Worm (Caenorhabditis elegans) whole organism, L1 larva: Measurements from ENCODE around the gene srz-1.
A peak's percentile ranks its signal among the peaks of the same experiment; 100 is the strongest.

Source experiments
- C16A3.4 ChIP-seq: fragments of 150-350 bp; optimal IDR thresholded peaks from 2 replicates; lab custom pipeline; 2014; ENCODE audit warnings: missing biosample characterization, missing genetic modification characterization
- F16B12.6 ChIP-seq: fragments of 150-350 bp; optimal IDR thresholded peaks from 2 replicates; lab custom pipeline; 2014; ENCODE audit warnings: missing biosample characterization, missing genetic modification characterization
- Y116A8C.19 ChIP-seq: sonication (generic microtip); optimal IDR thresholded peaks from 2 replicates; lab custom pipeline; 2016; ENCODE audit warnings: missing compliant biosample characterization, missing genetic modification characterization, borderline replicate concordance
- alr-1 ChIP-seq: fragments of 200-800 bp; sonication (Bioruptor generic); optimal IDR thresholded peaks from 2 replicates; lab custom pipeline; 2018; ENCODE audit warnings: borderline replicate concordance, mild to moderate bottlenecking, missing genetic modification characterization, missing compliant biosample characterization
- ceh-88 ChIP-seq: fragments of 200-800 bp; sonication (Bioruptor generic); IDR thresholded peaks from 2 replicates; pipeline ENCODE4 v1.3.6; 2022; ENCODE audit warnings: missing genetic modification characterization, missing compliant biosample characterization
- ceh-90 ChIP-seq: sonication (generic microtip); optimal IDR thresholded peaks from 2 replicates; lab custom pipeline; 2016; ENCODE audit warnings: missing genetic modification characterization, missing compliant biosample characterization
- dpl-1 ChIP-seq, 3 experiments: fragments of 150-350 bp in 2 of 3; sonication (generic microtip) in 1 of 3; optimal IDR thresholded peaks; 2 replicates each; lab custom pipeline; 2014 to 2017; ENCODE audit warnings: missing biosample characterization in 3 of 3, missing genetic modification characterization in 3 of 3, missing genetic modification reagents in 3 of 3
- dsc-1 ChIP-seq: sonication (generic microtip); optimal IDR thresholded peaks from 2 replicates; lab custom pipeline; 2016; ENCODE audit warnings: mild to moderate bottlenecking, missing genetic modification characterization, missing compliant biosample characterization
- egl-13 ChIP-seq: sonication (generic microtip); optimal IDR thresholded peaks from 2 replicates; lab custom pipeline; 2016; ENCODE audit warnings: missing genotype, missing genetic modification reagents, missing genetic modification characterization, missing compliant biosample characterization
- egl-27 ChIP-seq, 2 experiments: fragments of 150-350 bp in 1 of 2; sonication (generic microtip); optimal IDR thresholded peaks; 3 replicates each; lab custom pipeline; 2017 to 2018; ENCODE audit warnings: missing biosample characterization in 2 of 2, missing genetic modification characterization in 2 of 2, missing genetic modification reagents in 2 of 2
- elt-2 ChIP-seq: sonication (generic microtip); optimal IDR thresholded peaks from 2 replicates; lab custom pipeline; 2016; ENCODE audit warnings: missing genetic modification characterization, mild to moderate bottlenecking, inconsistent platforms, missing compliant biosample characterization, missing genetic modification reagents
- ets-5 ChIP-seq: fragments of 200-800 bp; sonication (Bioruptor generic); IDR thresholded peaks from 2 replicates; pipeline ENCODE4 v1.3.6; 2022; ENCODE audit warnings: missing genetic modification characterization, missing compliant biosample characterization
- fkh-8 ChIP-seq: sonication (generic microtip); optimal IDR thresholded peaks from 2 replicates; lab custom pipeline; 2016; ENCODE audit warnings: mild to moderate bottlenecking, missing genetic modification characterization, missing compliant biosample characterization
- grh-1 ChIP-seq: fragments of 200-800 bp; sonication (Bioruptor generic); IDR thresholded peaks from 2 replicates; pipeline ENCODE4 v1.3.6; 2022; ENCODE audit warnings: missing genetic modification reagents, missing genetic modification characterization, missing compliant biosample characterization
- hlh-4 ChIP-seq: sonication (generic microtip); optimal IDR thresholded peaks from 2 replicates; lab custom pipeline; 2016; ENCODE audit warnings: mild to moderate bottlenecking, missing genetic modification characterization, missing compliant biosample characterization
- hpl-2 ChIP-seq: fragments of 150-350 bp; optimal IDR thresholded peaks from 2 replicates; lab custom pipeline; 2014; ENCODE audit warnings: missing biosample characterization, missing genetic modification reagents, missing genetic modification characterization
- jun-1 ChIP-seq: fragments of 150-350 bp; optimal IDR thresholded peaks from 2 replicates; lab custom pipeline; 2014; ENCODE audit warnings: missing biosample characterization, missing genetic modification reagents, missing genetic modification characterization
- lin-13 ChIP-seq: fragments of 150-350 bp; optimal IDR thresholded peaks from 2 replicates; lab custom pipeline; 2014; ENCODE audit warnings: missing biosample characterization, missing genetic modification reagents, missing genetic modification characterization
- lin-15B ChIP-seq: fragments of 150-350 bp; sonication (generic microtip); optimal IDR thresholded peaks from 3 replicates; lab custom pipeline; 2014; ENCODE audit warnings: missing biosample characterization, missing genetic modification characterization
- lir-3 ChIP-seq: sonication (generic microtip); optimal IDR thresholded peaks from 2 replicates; lab custom pipeline; 2016; ENCODE audit warnings: mild to moderate bottlenecking, missing genetic modification characterization, moderate library complexity, missing compliant biosample characterization; ENCODE audit not compliant: poor library complexity
- mab-9 ChIP-seq: fragments of 200-800 bp; sonication (Bioruptor generic); IDR thresholded peaks from 2 replicates; pipeline ENCODE4 v1.3.6; 2022; ENCODE audit warnings: missing genetic modification reagents, missing genetic modification characterization, missing compliant biosample characterization
- mdl-1 ChIP-seq, 2 experiments: fragments of 150-350 bp; optimal IDR thresholded peaks; 2 replicates each; lab custom pipeline; 2014 to 2017; ENCODE audit warnings: missing biosample characterization in 2 of 2, missing genetic modification characterization in 2 of 2, inconsistent platforms in 1 of 2
- mep-1 ChIP-seq: fragments of 150-350 bp; optimal IDR thresholded peaks from 2 replicates; lab custom pipeline; 2014; ENCODE audit warnings: missing biosample characterization, missing genetic modification characterization
- nhr-19 ChIP-seq: fragments of 200-800 bp; sonication (Bioruptor generic); conservative IDR thresholded peaks from 2 replicates; pipeline ENCODE4 v1.3.6; 2022; ENCODE audit warnings: missing genetic modification characterization, missing compliant biosample characterization
- nhr-20 ChIP-seq: sonication (generic microtip); optimal IDR thresholded peaks from 2 replicates; lab custom pipeline; 2016; ENCODE audit warnings: mild to moderate bottlenecking, missing genetic modification characterization, missing compliant biosample characterization
- nhr-237 ChIP-seq: fragments of 150-350 bp; optimal IDR thresholded peaks from 2 replicates; lab custom pipeline; 2014; ENCODE audit warnings: missing biosample characterization, missing genetic modification characterization
- nhr-28 ChIP-seq: fragments of 150-350 bp; optimal IDR thresholded peaks from 2 replicates; lab custom pipeline; 2014; ENCODE audit warnings: missing biosample characterization, missing genetic modification characterization
- nhr-71 ChIP-seq: sonication (generic microtip); optimal IDR thresholded peaks from 2 replicates; lab custom pipeline; 2016; ENCODE audit warnings: mild to moderate bottlenecking, missing genetic modification characterization, moderate library complexity, missing compliant biosample characterization
- nhr-76 ChIP-seq: sonication (generic microtip); optimal IDR thresholded peaks from 2 replicates; lab custom pipeline; 2017; ENCODE audit warnings: missing biosample characterization, missing genetic modification characterization
- nhr-77 ChIP-seq: fragments of 150-350 bp; optimal IDR thresholded peaks from 2 replicates; lab custom pipeline; 2014; ENCODE audit warnings: missing biosample characterization, missing genetic modification characterization
- pag-3 ChIP-seq: sonication (generic microtip); optimal IDR thresholded peaks from 2 replicates; lab custom pipeline; 2017; ENCODE audit warnings: missing genetic modification characterization, mild to moderate bottlenecking, missing compliant biosample characterization, antibody characterized with exemption, borderline replicate concordance; ENCODE audit not compliant: insufficient read depth
- skn-1 ChIP-seq: fragments of 150-350 bp; optimal IDR thresholded peaks from 2 replicates; lab custom pipeline; 2014; ENCODE audit warnings: missing biosample characterization, missing genetic modification characterization
- snu-23 ChIP-seq: sonication (generic microtip); optimal IDR thresholded peaks from 2 replicates; lab custom pipeline; 2016; ENCODE audit warnings: missing genetic modification characterization, missing compliant biosample characterization
- sox-4 ChIP-seq: sonication (generic microtip); optimal IDR thresholded peaks from 2 replicates; lab custom pipeline; 2016; ENCODE audit warnings: missing genetic modification characterization, missing compliant biosample characterization
- sup-37 ChIP-seq: fragments of 200-800 bp; sonication (Bioruptor generic); optimal IDR thresholded peaks from 2 replicates; lab custom pipeline; 2018; ENCODE audit warnings: mild to moderate bottlenecking, missing genetic modification characterization, missing compliant biosample characterization
- tbx-2 ChIP-seq: sonication (generic microtip); optimal IDR thresholded peaks from 2 replicates; lab custom pipeline; 2016; ENCODE audit warnings: missing genetic modification characterization, missing compliant biosample characterization
- tlp-1 ChIP-seq: fragments of 150-350 bp; optimal IDR thresholded peaks from 2 replicates; lab custom pipeline; 2014; ENCODE audit warnings: missing biosample characterization, missing genetic modification characterization
- unc-30 ChIP-seq: sonication (generic microtip); optimal IDR thresholded peaks from 2 replicates; lab custom pipeline; 2017; ENCODE audit warnings: missing biosample characterization, missing genetic modification characterization
- zag-1 ChIP-seq: fragments of 150-350 bp; optimal IDR thresholded peaks from 2 replicates; lab custom pipeline; 2014; ENCODE audit warnings: missing biosample characterization, missing genetic modification characterization
- ztf-11 ChIP-seq, 2 experiments: sonication (generic microtip); optimal IDR thresholded peaks; 2 replicates each; lab custom pipeline; 2016 to 2017; ENCODE audit warnings: missing genetic modification characterization in 2 of 2, missing biosample characterization in 1 of 2, missing compliant biosample characterization in 1 of 2

The srz-1 gene

ce11 chrV:16675553-16675952, at the start of gene srz-1:
Gene srz-1 (plus strand): TSS chrV:16675853.
- TF ChIP-seq egl-27 (tag; optimal IDR thresholded peaks at IDR 0.05; lab: Kevin White, UChicago): no peak
- no peak for TF ChIP-seq unc-30 (tag; lab: Kevin White, UChicago)
- TF ChIP-seq nhr-237 (tag; lab: Kevin White, UChicago): no peak
- TF ChIP-seq jun-1 (tag; lab: Kevin White, UChicago): no peak
- no peak for TF ChIP-seq alr-1 (tag; lab: Kevin White, UChicago)
- no peak for TF ChIP-seq ceh-88 (GFP tag; lab: Robert Waterston, UW)
- no peak for TF ChIP-seq ceh-90 (tag; lab: Kevin White, UChicago)
- TF ChIP-seq sup-37 (GFP tag; lab: Kevin White, UChicago): no peak
- TF ChIP-seq sox-4 (tag; lab: Kevin White, UChicago): no peak

ce11 chrV:16627962-16628361, 47.7 kb upstream of the srz-1 start, which contains the start of gene oac-53:
Gene oac-53 (minus strand): TSS chrV:16627970.
- TF ChIP-seq elt-2 (peak; percentile 77), nhr-20 (tag; lab: Kevin White, UChicago) (no peak), tlp-1 (tag; lab: Kevin White, UChicago) (peak; percentile 3)

ce11 chrV:16628991-16629390, 46.7 kb upstream of the srz-1 start, which contains the start of gene W06G6.2:
Gene W06G6.2 (plus strand): TSS chrV:16629291.
- TF ChIP-seq nhr-19 (no peak), ets-5 (no peak)

ce11 chrV:16629600-16629999, 46.1 kb upstream of the srz-1 start, which contains the start of gene srd-21:
Gene srd-21 (plus strand): TSS chrV:16629900.
- no peak for TF ChIP-seq snu-23 (GFP tag; lab: Kevin White, UChicago)
- no peak for TF ChIP-seq Y116A8C.19 (tag; lab: Kevin White, UChicago)

ce11 chrV:16635911-16636310, 39.7 kb upstream of the srz-1 start, which contains the start of gene mltn-11:
Gene mltn-11 (plus strand): TSS chrV:16636186.
- no peak for TF ChIP-seq mep-1
- peak; percentile 54 for TF ChIP-seq elt-2
- TF ChIP-seq, all 84 proteins: peak for 1

- TF ChIP-seq pag-3 (tag; lab: Kevin White, UChicago) (no peak), ztf-11 (tag; optimal IDR thresholded peaks at IDR 0.05; lab: Kevin White, UChicago) (no peak), tbx-2 (tag; lab: Kevin White, UChicago) (no peak), unc-30 (tag; lab: Kevin White, UChicago) (no peak), grh-1 (GFP tag; lab: Robert Waterston, UW) (no peak), nhr-28 (no peak), mab-9 (no peak), nhr-76 (tag; lab: Kevin White, UChicago) (no peak), egl-13 (tag; lab: Kevin White, UChicago) (no peak), Y116A8C.19 (tag; lab: Kevin White, UChicago) (no peak), nhr-77 (no peak), C16A3.4 (no peak), lir-3 (tag; lab: Kevin White, UChicago) (no peak), zag-1 (tag; lab: Kevin White, UChicago) (no peak)
These were observed 37.4 kb upstream of the srz-1 start, which contains the start of gene srw-76 for ce11 chrV:16638204-16638603. Gene srw-76 (minus strand): TSS chrV:16638304.

- TF ChIP-seq lir-3 (tag; lab: Kevin White, UChicago): no peak
- no peak for TF ChIP-seq skn-1
- TF ChIP-seq sup-37 (GFP tag; lab: Kevin White, UChicago): no peak
- TF ChIP-seq hpl-2: no peak
- TF ChIP-seq hlh-4 (tag; lab: Kevin White, UChicago): no peak
- no peak for TF ChIP-seq F16B12.6 (tag; lab: Kevin White, UChicago)
- TF ChIP-seq nhr-20 (tag; lab: Kevin White, UChicago): no peak
- TF ChIP-seq nhr-76 (tag; lab: Kevin White, UChicago): no peak
- no peak for TF ChIP-seq jun-1 (tag; lab: Kevin White, UChicago)
- no peak for TF ChIP-seq lin-13 (GFP tag; lab: Kevin White, UChicago)
- TF ChIP-seq mdl-1 (tag; optimal IDR thresholded peaks at IDR 0.05; lab: Kevin White, UChicago): no peak
- TF ChIP-seq nhr-71: no peak
- TF ChIP-seq lin-15B (tag; lab: Kevin White, UChicago): no peak
- no peak for TF ChIP-seq ceh-88 (GFP tag; lab: Robert Waterston, UW)
- TF ChIP-seq dpl-1 (GFP tag; optimal IDR thresholded peaks at IDR 0.05; lab: Kevin White, UChicago): no peak
- TF ChIP-seq egl-27 (tag; optimal IDR thresholded peaks at IDR 0.05; lab: Kevin White, UChicago): no peak
- TF ChIP-seq fkh-8 (tag; lab: Kevin White, UChicago): no peak
- TF ChIP-seq dsc-1 (tag; lab: Kevin White, UChicago): no peak
- TF ChIP-seq nhr-19: no peak
- TF ChIP-seq, all 84 proteins: peak for 0
These were observed 35.3 kb upstream of the srz-1 start for ce11 chrV:16640366-16640765.
